Worm (Caenorhabditis elegans) whole organism, mixed stage, embryonic: ENCODE measurements around the gene C07D10.5.

Experiments
- elt-1 ChIP-seq: sonication (generic microtip); optimal IDR thresholded peaks from 2 replicates; lab custom pipeline; 2017; ENCODE audit warnings: missing genetic modification characterization, mild to moderate bottlenecking, missing compliant biosample characterization, antibody characterized with exemption, moderate library complexity, borderline replicate concordance; ENCODE audit not compliant: insufficient read depth
- lin-13 ChIP-seq: fragments of 150-350 bp; optimal IDR thresholded peaks from 2 replicates; lab custom pipeline; 2014; ENCODE audit warnings: missing biosample characterization, missing genetic modification characterization
- lsy-2 ChIP-seq: fragments of 150-350 bp; optimal IDR thresholded peaks from 2 replicates; lab custom pipeline; 2014; ENCODE audit warnings: missing biosample characterization, missing genetic modification characterization
- sem-2 ChIP-seq: fragments of 200-800 bp; sonication (Bioruptor generic); optimal IDR thresholded peaks from 2 replicates; lab custom pipeline; 2018; ENCODE audit warnings: mild to moderate bottlenecking, missing genetic modification characterization, missing compliant biosample characterization
- snpc-4 ChIP-seq: fragments of 150-350 bp; optimal IDR thresholded peaks from 2 replicates; lab custom pipeline; 2014; ENCODE audit warnings: missing biosample characterization, missing genetic modification characterization
- unc-39 ChIP-seq: fragments of 150-350 bp; optimal IDR thresholded peaks from 2 replicates; lab custom pipeline; 2014; ENCODE audit warnings: missing biosample characterization, missing genetic modification characterization
- unc-62 ChIP-seq: fragments of 150-350 bp; optimal IDR thresholded peaks from 2 replicates; lab custom pipeline; 2014; ENCODE audit warnings: missing biosample characterization, missing genetic modification reagents, missing genetic modification characterization

ce11 chrII:7432327-7432726, 51.0 kb downstream of the C07D10.5 start, which contains the start of gene srd-54:
- TF ChIP-seq unc-39 (tag; lab: Kevin White, UChicago) = no peak
- TF ChIP-seq lin-13 (tag; lab: Kevin White, UChicago) = no peak
- no peak for TF ChIP-seq unc-62 (GFP tag; lab: Kevin White, UChicago)
- no peak for TF ChIP-seq lsy-2 (tag; lab: Kevin White, UChicago)
- no peak for TF ChIP-seq snpc-4 (tag; lab: Kevin White, UChicago)
- no peak for TF ChIP-seq sem-2 (GFP tag; lab: Kevin White, UChicago)
- no peak for TF ChIP-seq elt-1 (tag; lab: Kevin White, UChicago)
